Worm (Caenorhabditis elegans) whole organism, L3 larva: ENCODE data around the gene enu-3.1.

Experiments used
- ZK546.5 ChIP-seq: sonication (generic microtip); optimal IDR thresholded peaks from 2 replicates; lab custom pipeline; 2017; ENCODE audit warnings: missing biosample characterization, missing genetic modification characterization
- aly-2 ChIP-seq: fragments of 150-350 bp; optimal IDR thresholded peaks from 2 replicates; lab custom pipeline; 2014; ENCODE audit warnings: missing biosample characterization, missing genetic modification characterization
- ceh-82 ChIP-seq: fragments of 150-350 bp; optimal IDR thresholded peaks from 2 replicates; lab custom pipeline; 2014; ENCODE audit warnings: missing biosample characterization, missing genetic modification characterization
- daf-12 ChIP-seq: fragments of 150-350 bp; optimal IDR thresholded peaks from 2 replicates; lab custom pipeline; 2014; ENCODE audit warnings: missing biosample characterization, missing genetic modification reagents, missing genetic modification characterization
- egl-27 ChIP-seq: sonication (generic microtip); optimal IDR thresholded peaks from 4 replicates; lab custom pipeline; 2017; ENCODE audit warnings: missing biosample characterization, missing genetic modification reagents, missing genetic modification characterization
- elt-2 ChIP-seq: sonication (generic microtip); optimal IDR thresholded peaks from 2 replicates; lab custom pipeline; 2016; ENCODE audit warnings: missing genetic modification reagents, mild to moderate bottlenecking, missing genetic modification characterization, missing compliant biosample characterization
- elt-3 ChIP-seq, 3 experiments: fragments of 150-350 bp in 1 of 3; sonication (generic microtip) in 2 of 3; optimal IDR thresholded peaks; 2 replicates in 2 of 3; 4 replicates in 1 of 3; lab custom pipeline; 2014 to 2017; ENCODE audit warnings: missing biosample characterization in 3 of 3, missing genetic modification characterization in 3 of 3
- eor-1 ChIP-seq, 2 experiments: fragments of 150-350 bp; optimal IDR thresholded peaks; 2 replicates each; lab custom pipeline; 2014 to 2018; ENCODE audit warnings: missing biosample characterization in 2 of 2, missing genetic modification characterization in 2 of 2
- fkh-10 ChIP-seq: sonication (generic microtip); optimal IDR thresholded peaks from 2 replicates; lab custom pipeline; 2017; ENCODE audit warnings: missing biosample characterization, missing genetic modification reagents, missing genetic modification characterization
- fkh-2 ChIP-seq: fragments of 150-350 bp; optimal IDR thresholded peaks from 2 replicates; lab custom pipeline; 2014; ENCODE audit warnings: missing biosample characterization, missing genetic modification reagents, missing genetic modification characterization
- hmg-11 ChIP-seq: sonication (generic microtip); optimal IDR thresholded peaks from 2 replicates; lab custom pipeline; 2016; ENCODE audit warnings: missing genetic modification characterization, missing compliant biosample characterization
- jun-1 ChIP-seq: fragments of 150-350 bp; optimal IDR thresholded peaks from 2 replicates; lab custom pipeline; 2014; ENCODE audit warnings: missing biosample characterization, missing genetic modification reagents, missing genetic modification characterization
- lin-15B ChIP-seq: fragments of 150-350 bp; optimal IDR thresholded peaks from 2 replicates; lab custom pipeline; 2014; ENCODE audit warnings: missing biosample characterization, missing genetic modification characterization
- lin-39 ChIP-seq: fragments of 150-350 bp; optimal IDR thresholded peaks from 2 replicates; lab custom pipeline; 2018; ENCODE audit warnings: missing biosample characterization, missing genetic modification reagents, missing genetic modification characterization
- nhr-23 ChIP-seq: fragments of 150-350 bp; optimal IDR thresholded peaks from 2 replicates; lab custom pipeline; 2014; ENCODE audit warnings: missing biosample characterization, missing genetic modification reagents, missing genetic modification characterization
- nhr-237 ChIP-seq: fragments of 150-350 bp; optimal IDR thresholded peaks from 2 replicates; lab custom pipeline; 2014; ENCODE audit warnings: missing biosample characterization, missing genetic modification characterization
- nhr-43 ChIP-seq: sonication (generic microtip); optimal IDR thresholded peaks from 2 replicates; lab custom pipeline; 2016; ENCODE audit warnings: mild to moderate bottlenecking, missing genetic modification characterization, missing compliant biosample characterization; ENCODE audit not compliant: poor library complexity, severe bottlenecking
- nhr-67 ChIP-seq: fragments of 150-350 bp; optimal IDR thresholded peaks from 2 replicates; lab custom pipeline; 2014; ENCODE audit warnings: missing biosample characterization, missing genetic modification characterization
- nhr-76 ChIP-seq: fragments of 150-350 bp; sonication (generic microtip); optimal IDR thresholded peaks from 5 replicates; lab custom pipeline; 2014; ENCODE audit warnings: missing biosample characterization, missing genetic modification characterization
- pha-4 ChIP-seq: fragments of 150-350 bp; optimal IDR thresholded peaks from 2 replicates; lab custom pipeline; 2014; ENCODE audit warnings: missing biosample characterization, missing genetic modification reagents, missing genetic modification characterization
- pqm-1 ChIP-seq: fragments of 150-350 bp; optimal IDR thresholded peaks from 2 replicates; lab custom pipeline; 2017; ENCODE audit warnings: missing biosample characterization, missing genetic modification characterization, inconsistent platforms
- skn-1 ChIP-seq: fragments of 150-350 bp; optimal IDR thresholded peaks from 2 replicates; lab custom pipeline; 2014; ENCODE audit warnings: missing biosample characterization, missing genetic modification characterization
- snpc-4 ChIP-seq: fragments of 150-350 bp; optimal IDR thresholded peaks from 2 replicates; lab custom pipeline; 2014; ENCODE audit warnings: missing biosample characterization, missing genetic modification characterization
- unc-39 ChIP-seq: sonication (generic microtip); optimal IDR thresholded peaks from 4 replicates; lab custom pipeline; 2017; ENCODE audit warnings: missing biosample characterization, missing genetic modification characterization
- zag-1 ChIP-seq: fragments of 150-350 bp; optimal IDR thresholded peaks from 2 replicates; lab custom pipeline; 2014; ENCODE audit warnings: missing biosample characterization, missing genetic modification characterization

The enu-3.1 gene

DNA sequence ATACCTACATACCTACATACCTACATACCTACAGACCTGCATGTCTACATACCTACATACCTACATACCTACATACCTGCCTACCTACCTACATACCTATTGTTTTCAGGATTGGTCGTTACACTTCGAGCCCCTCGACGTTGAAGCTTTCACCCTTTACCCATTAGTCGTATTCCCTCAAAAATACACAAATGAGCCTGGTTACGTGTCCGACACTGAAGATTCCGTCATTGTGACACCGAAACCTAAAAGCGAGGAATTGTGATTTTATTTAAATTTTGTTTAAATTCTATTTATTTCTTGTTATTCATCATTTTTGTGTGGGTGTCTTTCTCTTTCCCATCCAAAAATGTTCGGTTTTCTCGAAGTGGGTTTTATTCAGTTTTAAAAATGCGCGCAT is 43.1 kb downstream of the enu-3.1 start, which contains the start of gene D2045.7:
Gene D2045.7, plus strand, starts transcription at position 301 of the 400 bp plus-strand sequence.
- TF ChIP-seq eor-1 (tag; optimal IDR thresholded peaks at IDR 0.05; lab: Kevin White, UChicago): no peak
- TF ChIP-seq lin-39 (tag; lab: Kevin White, UChicago): no peak
- no peak for TF ChIP-seq unc-39 (tag; lab: Kevin White, UChicago)
- no peak for TF ChIP-seq elt-3 (tag; optimal IDR thresholded peaks at IDR 0.05; lab: Kevin White, UChicago)
- no peak for TF ChIP-seq fkh-10 (GFP tag; lab: Kevin White, UChicago)
- TF ChIP-seq ZK546.5 (tag; lab: Kevin White, UChicago): no peak
- no peak for TF ChIP-seq daf-12 (tag; lab: Kevin White, UChicago)
- TF ChIP-seq nhr-67 (tag; lab: Kevin White, UChicago): no peak
- no peak for TF ChIP-seq pha-4
- TF ChIP-seq egl-27 (tag; lab: Kevin White, UChicago): no peak
- TF ChIP-seq nhr-76: no peak
- no peak for TF ChIP-seq nhr-237 (tag; lab: Kevin White, UChicago)
- no peak for TF ChIP-seq lin-15B (tag; lab: Kevin White, UChicago)
- no peak for TF ChIP-seq snpc-4
- no peak for TF ChIP-seq jun-1 (tag; lab: Kevin White, UChicago)

DNA sequence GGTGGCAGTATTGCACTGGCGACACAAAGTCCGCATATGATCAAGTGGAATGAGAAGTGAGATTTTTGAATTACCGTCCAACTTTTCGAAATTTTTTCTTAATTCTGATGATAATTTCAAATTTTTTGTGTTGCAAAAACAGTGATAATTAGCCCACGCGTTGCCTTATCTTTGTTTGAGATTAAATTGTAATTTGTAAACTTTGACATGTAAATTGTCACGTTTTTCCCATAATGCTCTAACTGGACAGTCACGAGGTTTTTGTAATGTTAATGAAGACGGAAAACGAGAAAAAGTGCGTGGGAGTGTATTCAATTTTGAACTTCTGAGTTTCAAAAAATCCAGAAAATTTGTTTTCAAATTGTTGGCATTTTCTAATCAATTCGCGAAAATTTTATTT is 45.4 kb downstream of the enu-3.1 start:
- no peak for TF ChIP-seq fkh-2
- TF ChIP-seq ceh-82 (tag; lab: Kevin White, UChicago): no peak
- peak; percentile 8 for TF ChIP-seq pqm-1 (tag; lab: Kevin White, UChicago)
- peak; percentile 30 for TF ChIP-seq pha-4
- peak; percentile 61 for TF ChIP-seq elt-2 (tag; lab: Kevin White, UChicago)

- TF ChIP-seq zag-1 (tag; lab: Kevin White, UChicago) (no peak), nhr-43 (tag; lab: Kevin White, UChicago) (no peak), nhr-67 (tag; lab: Kevin White, UChicago) (no peak), snpc-4 (no peak), elt-2 (tag; lab: Kevin White, UChicago) (peak; percentile 36), nhr-76 (no peak), hmg-11 (tag; lab: Kevin White, UChicago) (no peak), skn-1 (tag; lab: Kevin White, UChicago) (peak; percentile 26), ceh-82 (tag; lab: Kevin White, UChicago) (no peak), lin-15B (tag; lab: Kevin White, UChicago) (no peak), pqm-1 (tag; lab: Kevin White, UChicago) (peak; percentile 14)
Observed at ce11 chrIII:10481988-10482387, 45.9 kb downstream of the enu-3.1 start, which contains the start of gene D2045.8. Gene D2045.8 (plus strand): TSS chrIII:10482288.

DNA sequence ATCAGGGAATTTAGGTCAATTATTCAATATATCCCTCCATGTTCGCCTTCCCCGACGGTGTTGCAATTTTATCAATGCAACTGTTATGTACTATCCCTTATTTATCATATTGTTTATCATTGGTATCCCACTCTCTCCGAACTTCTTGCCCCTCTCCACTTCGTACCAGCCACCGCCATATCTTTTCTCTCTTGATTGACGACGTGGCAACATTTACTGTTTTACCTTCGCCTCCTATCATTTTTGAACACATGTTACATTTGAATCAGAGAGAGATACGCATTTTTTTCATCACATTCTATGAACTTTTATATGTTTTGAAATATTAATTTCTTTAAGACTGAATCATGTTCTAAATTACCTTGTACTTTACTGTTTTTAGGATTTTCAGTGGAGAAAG is 50.4 kb downstream of the enu-3.1 start:
- TF ChIP-seq nhr-23 (tag; lab: Kevin White, UChicago) (peak; percentile 39), elt-3 (tag; optimal IDR thresholded peaks at IDR 0.05; lab: Kevin White, UChicago) (no peak), hmg-11 (tag; lab: Kevin White, UChicago) (no peak), ZK546.5 (tag; lab: Kevin White, UChicago) (no peak), aly-2 (tag; lab: Kevin White, UChicago) (no peak), nhr-237 (tag; lab: Kevin White, UChicago) (no peak), skn-1 (tag; lab: Kevin White, UChicago) (no peak), eor-1 (tag; optimal IDR thresholded peaks at IDR 0.05; lab: Kevin White, UChicago) (no peak)
